Worm (Caenorhabditis elegans) whole organism, L1 larva: ENCODE data around the gene T09E8.4.

Experiments used
- C34B4.2 ChIP-seq: sonication (generic microtip); optimal IDR thresholded peaks from 2 replicates; lab custom pipeline; 2017; ENCODE audit warnings: mild to moderate bottlenecking, missing genetic modification characterization, missing compliant biosample characterization
- alr-1 ChIP-seq: fragments of 200-800 bp; sonication (Bioruptor generic); optimal IDR thresholded peaks from 2 replicates; lab custom pipeline; 2018; ENCODE audit warnings: borderline replicate concordance, mild to moderate bottlenecking, missing genetic modification characterization, missing compliant biosample characterization
- fos-1 ChIP-seq: fragments of 150-350 bp; optimal IDR thresholded peaks from 2 replicates; lab custom pipeline; 2014; ENCODE audit warnings: missing biosample characterization, missing genetic modification characterization
- hlh-17 ChIP-seq: fragments of 200-800 bp; sonication (Bioruptor generic); optimal IDR thresholded peaks from 2 replicates; lab custom pipeline; 2018; ENCODE audit warnings: missing genetic modification characterization, mild to moderate bottlenecking, missing compliant biosample characterization, moderate library complexity, borderline replicate concordance
- lin-15B ChIP-seq: fragments of 150-350 bp; sonication (generic microtip); optimal IDR thresholded peaks from 3 replicates; lab custom pipeline; 2014; ENCODE audit warnings: missing biosample characterization, missing genetic modification characterization
- nhr-11 ChIP-seq: fragments of 150-350 bp; optimal IDR thresholded peaks from 2 replicates; lab custom pipeline; 2014; ENCODE audit warnings: missing biosample characterization, missing genetic modification characterization
- nhr-28 ChIP-seq: fragments of 150-350 bp; optimal IDR thresholded peaks from 2 replicates; lab custom pipeline; 2014; ENCODE audit warnings: missing biosample characterization, missing genetic modification characterization
- nhr-76 ChIP-seq: sonication (generic microtip); optimal IDR thresholded peaks from 2 replicates; lab custom pipeline; 2017; ENCODE audit warnings: missing biosample characterization, missing genetic modification characterization
- snpc-4 ChIP-seq: fragments of 150-350 bp; optimal IDR thresholded peaks from 2 replicates; lab custom pipeline; 2014; ENCODE audit warnings: missing biosample characterization, missing genetic modification characterization
- unc-62 ChIP-seq: fragments of 150-350 bp; optimal IDR thresholded peaks from 2 replicates; lab custom pipeline; 2014; ENCODE audit warnings: missing biosample characterization, missing genetic modification reagents, missing genetic modification characterization

DNA sequence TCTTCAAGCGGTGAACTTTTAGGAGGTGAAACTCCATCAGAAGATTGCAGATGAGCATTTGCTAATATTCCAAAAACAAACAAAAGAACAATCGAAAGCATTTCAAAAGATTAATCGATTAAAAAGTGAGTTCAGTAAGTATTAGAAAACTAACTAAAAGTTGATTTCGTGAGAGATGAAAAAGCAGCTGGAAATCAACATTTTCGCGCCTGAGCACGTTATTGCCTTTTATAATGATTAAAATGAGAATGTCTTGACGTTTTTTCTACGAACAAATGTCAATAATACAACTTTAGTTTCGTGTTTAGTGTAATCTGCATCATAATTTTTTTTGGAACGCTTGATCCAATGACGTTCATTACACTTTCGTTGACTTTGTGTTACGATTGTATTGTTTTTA is 13.8 kb upstream of the T09E8.4 start, which contains the start of gene F57B1.9:
- TF ChIP-seq C34B4.2 (tag; lab: Kevin White, UChicago) (no peak), hlh-17 (GFP tag; lab: Kevin White, UChicago) (no peak), snpc-4 (no peak), unc-62 (GFP tag; lab: Kevin White, UChicago) (no peak), alr-1 (tag; lab: Kevin White, UChicago) (no peak), nhr-76 (tag; lab: Kevin White, UChicago) (no peak), nhr-11 (tag; lab: Kevin White, UChicago) (no peak), nhr-28 (tag; lab: Kevin White, UChicago) (no peak), lin-15B (tag; lab: Kevin White, UChicago) (no peak), fos-1 (tag; lab: Kevin White, UChicago) (no peak)
